Worm (Caenorhabditis elegans) whole organism, L4/young adult: Measurements from ENCODE around the gene C27H5.12.

Source experiments
- W03F9.2 ChIP-seq: fragments of 150-350 bp; optimal IDR thresholded peaks from 2 replicates; lab custom pipeline; 2014; ENCODE audit warnings: missing biosample characterization, missing genetic modification characterization
- dao-5 ChIP-seq: sonication (generic microtip); optimal IDR thresholded peaks from 2 replicates; lab custom pipeline; 2016; ENCODE audit warnings: missing genotype, missing genetic modification characterization, moderate library complexity, missing compliant biosample characterization
- him-1 ChIP-seq: sonication (generic microtip); optimal IDR thresholded peaks from 2 replicates; lab custom pipeline; 2016; ENCODE audit warnings: missing genotype, missing genetic modification reagents, missing genetic modification characterization, missing compliant biosample characterization

The C27H5.12 gene

ce11 chrII:7112780-7113179 is 48.6 kb downstream of the C27H5.12 start, which contains the start of gene F10E7.6:
Gene F10E7.6, plus strand, starts transcription at chrII:7113080.
- TF ChIP-seq W03F9.2 (tag; lab: Kevin White, UChicago) (no peak), dao-5 (no peak)

ce11 chrII:7111657-7112049 is 49.8 kb downstream of the C27H5.12 start, which contains the start of gene F10E7.5:
Gene F10E7.5, plus strand, starts transcription at chrII:7111978.
- TF ChIP-seq dao-5: no peak
- no peak for TF ChIP-seq W03F9.2 (tag; lab: Kevin White, UChicago)
- TF ChIP-seq him-1 (tag; lab: Kevin White, UChicago): peak; percentile 51
